Fruit fly (Drosophila melanogaster) whole organism, prepupa: ENCODE measurements around the gene CG9760.

ENCODE experiments used
- Blimp-1 ChIP-seq: fragments of 200-800 bp; sonication (Bioruptor generic); optimal IDR thresholded peaks from 3 replicates; lab custom pipeline; 2017; ENCODE audit warnings: missing biosample characterization, missing genetic modification characterization, mild to moderate bottlenecking, moderate library complexity, missing genetic modification reagents
- CG10631 ChIP-seq: fragments of 200-800 bp; sonication (Bioruptor generic); optimal IDR thresholded peaks from 2 replicates; lab custom pipeline; 2016; ENCODE audit warnings: missing biosample characterization, missing genetic modification characterization
- CG11294 ChIP-seq: fragments of 200-800 bp; sonication (Bioruptor generic); IDR thresholded peaks from 2 replicates; pipeline ENCODE4 v1.3.6; 2022; ENCODE audit warnings: missing biosample characterization, missing genetic modification characterization
- CG11762 ChIP-seq: fragments of 200-800 bp; sonication (Bioruptor generic); optimal IDR thresholded peaks from 3 replicates; lab custom pipeline; 2016; ENCODE audit warnings: missing biosample characterization, missing genetic modification characterization; ENCODE audit not compliant: insufficient read depth
- CG15336 ChIP-seq: fragments of 200-800 bp; sonication (Bioruptor generic); IDR thresholded peaks from 2 replicates; pipeline ENCODE4 v1.3.6; 2022; ENCODE audit warnings: missing biosample characterization, missing genetic modification characterization
- CG1621 ChIP-seq: fragments of 200-800 bp; sonication (Bioruptor generic); optimal IDR thresholded peaks from 3 replicates; lab custom pipeline; 2018; ENCODE audit warnings: missing biosample characterization, mild to moderate bottlenecking, missing genetic modification characterization
- CG16779 ChIP-seq: fragments of 200-800 bp; sonication (Bioruptor generic); optimal IDR thresholded peaks from 3 replicates; lab custom pipeline; 2017; ENCODE audit warnings: missing biosample characterization, mild to moderate bottlenecking, missing genetic modification characterization
- CG31627 ChIP-seq: fragments of 200-800 bp; sonication (Bioruptor generic); optimal IDR thresholded peaks from 3 replicates; lab custom pipeline; 2016; ENCODE audit warnings: missing biosample characterization, missing genetic modification characterization
- CG32006 ChIP-seq: fragments of 200-800 bp; sonication (Bioruptor generic); optimal IDR thresholded peaks from 3 replicates; lab custom pipeline; 2017; ENCODE audit warnings: missing biosample characterization, mild to moderate bottlenecking, missing genetic modification characterization
- CG34406 ChIP-seq: fragments of 200-800 bp; sonication (Bioruptor generic); optimal IDR thresholded peaks from 3 replicates; lab custom pipeline; 2016; ENCODE audit warnings: missing biosample characterization, missing genetic modification characterization
- CG3919 ChIP-seq: fragments of 200-800 bp; sonication (Bioruptor generic); optimal IDR thresholded peaks from 3 replicates; lab custom pipeline; 2016; ENCODE audit warnings: missing biosample characterization, missing genetic modification characterization
- CG6276 ChIP-seq: fragments of 200-800 bp; sonication (Bioruptor generic); optimal IDR thresholded peaks from 2 replicates; lab custom pipeline; 2017; ENCODE audit warnings: missing biosample characterization, mild to moderate bottlenecking, missing genetic modification characterization
- CG6792 ChIP-seq: fragments of 200-800 bp; sonication (Bioruptor generic); optimal IDR thresholded peaks from 3 replicates; lab custom pipeline; 2016; ENCODE audit warnings: missing biosample characterization, missing genetic modification characterization
- CG6854 ChIP-seq: fragments of 200-800 bp; sonication (Bioruptor generic); optimal IDR thresholded peaks from 2 replicates; lab custom pipeline; 2017; ENCODE audit warnings: missing biosample characterization, mild to moderate bottlenecking, missing genetic modification characterization
- CG8119 ChIP-seq: fragments of 200-800 bp; sonication (Bioruptor generic); IDR thresholded peaks from 3 replicates; pipeline ENCODE4 v1.3.6; 2022; ENCODE audit warnings: missing biosample characterization, missing genetic modification characterization
- CG8632 ChIP-seq: fragments of 200-800 bp; sonication (Bioruptor generic); optimal IDR thresholded peaks from 3 replicates; lab custom pipeline; 2016; ENCODE audit warnings: missing biosample characterization, missing genetic modification characterization
- CG9139 ChIP-seq: fragments of 200-800 bp; sonication (Bioruptor generic); optimal IDR thresholded peaks from 3 replicates; lab custom pipeline; 2017; ENCODE audit warnings: missing biosample characterization, mild to moderate bottlenecking, missing genetic modification characterization
- Eip75B ChIP-seq: fragments of 200-800 bp; sonication (Bioruptor generic); optimal IDR thresholded peaks from 3 replicates; lab custom pipeline; 2016; ENCODE audit warnings: missing biosample characterization, missing genetic modification characterization
- Eip78C ChIP-seq: fragments of 200-800 bp; sonication (Bioruptor generic); peaks from one replicate; lab custom pipeline; 2016; ENCODE audit warnings: missing biosample characterization, missing genetic modification characterization
- Eip93F ChIP-seq: fragments of 200-800 bp; sonication (Bioruptor generic); optimal IDR thresholded peaks from 2 replicates; lab custom pipeline; 2016; ENCODE audit warnings: missing biosample characterization, mild to moderate bottlenecking, missing genetic modification characterization
- Ets21C ChIP-seq: fragments of 200-800 bp; sonication (Bioruptor generic); optimal IDR thresholded peaks from 3 replicates; lab custom pipeline; 2016; ENCODE audit warnings: missing biosample characterization, missing genetic modification characterization
- Gug ChIP-seq: fragments of 200-800 bp; sonication (Bioruptor generic); IDR thresholded peaks from 2 replicates; pipeline ENCODE4 v1.3.6; 2022; ENCODE audit warnings: missing biosample characterization, missing genetic modification characterization
- Hr38 ChIP-seq: sonication (Bioruptor generic); optimal IDR thresholded peaks from 2 replicates; lab custom pipeline; 2016; ENCODE audit warnings: missing biosample characterization, missing genetic modification characterization
- Hr4 ChIP-seq: fragments of 200-800 bp; sonication (Bioruptor generic); optimal IDR thresholded peaks from 3 replicates; lab custom pipeline; 2016; ENCODE audit warnings: missing biosample characterization, missing genetic modification characterization
- Lpt ChIP-seq: fragments of 200-800 bp; sonication (Bioruptor generic); optimal IDR thresholded peaks from 3 replicates; lab custom pipeline; 2016; ENCODE audit warnings: missing biosample characterization, missing genetic modification characterization
- Met ChIP-seq: fragments of 200-800 bp; sonication (Bioruptor generic); optimal IDR thresholded peaks from 3 replicates; lab custom pipeline; 2016; ENCODE audit warnings: missing biosample characterization, missing genetic modification characterization
- Smox ChIP-seq: fragments of 200-800 bp; sonication (Bioruptor generic); optimal IDR thresholded peaks from 3 replicates; lab custom pipeline; 2016; ENCODE audit warnings: missing biosample characterization, missing genetic modification characterization
- Sox14 ChIP-seq: fragments of 200-800 bp; sonication (Bioruptor generic); optimal IDR thresholded peaks from 3 replicates; lab custom pipeline; 2016; ENCODE audit warnings: missing biosample characterization, missing genetic modification characterization
- Sox15 ChIP-seq: fragments of 200-800 bp; sonication (Bioruptor generic); optimal IDR thresholded peaks from 3 replicates; lab custom pipeline; 2016; ENCODE audit warnings: missing biosample characterization, missing genetic modification characterization
- achi ChIP-seq: fragments of 200-800 bp; sonication (Bioruptor generic); optimal IDR thresholded peaks from 3 replicates; lab custom pipeline; 2016; ENCODE audit warnings: missing biosample characterization, missing genetic modification characterization
- acj6 ChIP-seq: fragments of 200-800 bp; sonication (Bioruptor generic); optimal IDR thresholded peaks from 3 replicates; lab custom pipeline; 2016; ENCODE audit warnings: missing biosample characterization, missing genetic modification characterization
- cyc ChIP-seq: fragments of 200-800 bp; sonication (Bioruptor generic); optimal IDR thresholded peaks from 3 replicates; lab custom pipeline; 2016; ENCODE audit warnings: missing biosample characterization, missing genetic modification characterization
- dac ChIP-seq: fragments of 200-800 bp; sonication (Bioruptor generic); optimal IDR thresholded peaks from 2 replicates; lab custom pipeline; 2017; ENCODE audit warnings: missing biosample characterization, mild to moderate bottlenecking, missing genetic modification characterization
- dsx ChIP-seq: fragments of 200-800 bp; optimal IDR thresholded peaks from 3 replicates; lab custom pipeline; 2019; ENCODE audit warnings: missing biosample characterization, mild to moderate bottlenecking, missing genetic modification characterization, moderate library complexity; ENCODE audit not compliant: poor library complexity, severe bottlenecking
- esn ChIP-seq: fragments of 200-800 bp; sonication (Bioruptor generic); optimal IDR thresholded peaks from 2 replicates; lab custom pipeline; 2016; ENCODE audit warnings: missing biosample characterization, mild to moderate bottlenecking, missing genetic modification characterization, moderate library complexity
- fd59A ChIP-seq: fragments of 200-800 bp; sonication (Bioruptor generic); optimal IDR thresholded peaks from 2 replicates; lab custom pipeline; 2017; ENCODE audit warnings: missing biosample characterization, mild to moderate bottlenecking, missing genetic modification characterization, missing genetic modification reagents
- fd85E ChIP-seq: fragments of 200-800 bp; sonication (Bioruptor generic); optimal IDR thresholded peaks from 3 replicates; lab custom pipeline; 2016; ENCODE audit warnings: missing biosample characterization, missing genetic modification characterization
- fkh ChIP-seq: fragments of 200-800 bp; sonication (Bioruptor generic); optimal IDR thresholded peaks from 3 replicates; lab custom pipeline; 2017; ENCODE audit warnings: missing biosample characterization, mild to moderate bottlenecking, missing genetic modification characterization, moderate library complexity
- lz ChIP-seq: fragments of 200-800 bp; sonication (Bioruptor generic); optimal IDR thresholded peaks from 3 replicates; lab custom pipeline; 2016; ENCODE audit warnings: missing biosample characterization, missing genetic modification characterization
- net ChIP-seq: fragments of 200-800 bp; sonication (Bioruptor generic); optimal IDR thresholded peaks from 3 replicates; lab custom pipeline; 2016; ENCODE audit warnings: missing biosample characterization, missing genetic modification characterization
- pdm3 ChIP-seq: fragments of 200-800 bp; sonication (Bioruptor generic); optimal IDR thresholded peaks from 3 replicates; lab custom pipeline; 2016; ENCODE audit warnings: missing biosample characterization, missing genetic modification characterization
- salr ChIP-seq, 2 experiments: fragments of 200-800 bp; sonication (Bioruptor generic); optimal IDR thresholded peaks; 3 replicates each; lab custom pipeline; 2016 to 2018; ENCODE audit warnings: missing biosample characterization in 2 of 2, missing genetic modification characterization in 2 of 2, mild to moderate bottlenecking in 1 of 2
- spab ChIP-seq: fragments of 200-800 bp; sonication (Bioruptor generic); optimal IDR thresholded peaks from 2 replicates; lab custom pipeline; 2017; ENCODE audit warnings: missing biosample characterization, mild to moderate bottlenecking, missing genetic modification characterization, missing genetic modification reagents
- ss ChIP-seq, 2 experiments: fragments of 200-800 bp; sonication (Bioruptor generic); optimal IDR thresholded peaks; 2 replicates in 1 of 2; 3 replicates in 1 of 2; lab custom pipeline; 2017 to 2018; ENCODE audit warnings: mild to moderate bottlenecking in 2 of 2, missing biosample characterization in 2 of 2, missing genetic modification characterization in 2 of 2, moderate library complexity in 1 of 2
- svp ChIP-seq: fragments of 200-800 bp; sonication (Bioruptor generic); peaks from one replicate; lab custom pipeline; 2016; ENCODE audit warnings: missing biosample characterization, missing genetic modification characterization
- topi ChIP-seq: fragments of 200-800 bp; sonication (Bioruptor generic); optimal IDR thresholded peaks from 3 replicates; lab custom pipeline; 2016; ENCODE audit warnings: missing biosample characterization, missing genetic modification characterization
- vri ChIP-seq: fragments of 200-800 bp; sonication (Bioruptor generic); optimal IDR thresholded peaks from 3 replicates; lab custom pipeline; 2016; ENCODE audit warnings: missing biosample characterization, mild to moderate bottlenecking, missing genetic modification characterization

CG9760 gene

dm6 chr3L:12115103-12115502 lies 48.4 kb downstream of the CG9760 start (continued):
- peak; percentile 94 for TF ChIP-seq topi (GFP tag; lab: Kevin White, UChicago)
- TF ChIP-seq svp = peak; percentile 97
- peak; percentile 81 for TF ChIP-seq net (GFP tag; lab: Kevin White, UChicago)
- TF ChIP-seq salr (GFP tag; optimal IDR thresholded peaks at IDR 0.05; lab: Kevin White, UChicago) = peak; percentile 74 to 79
- peak; percentile 79 for TF ChIP-seq Blimp-1 (GFP tag; lab: Kevin White, UChicago)
- TF ChIP-seq CG31627 (GFP tag; lab: Kevin White, UChicago) = peak; percentile 93
- TF ChIP-seq cyc (GFP tag; lab: Kevin White, UChicago) = peak; percentile 93
- TF ChIP-seq CG32006 (GFP tag; lab: Kevin White, UChicago) = peak; percentile 72
- TF ChIP-seq spab (GFP tag; lab: Kevin White, UChicago) = peak; percentile 82
- TF ChIP-seq CG8632 (GFP tag; lab: Kevin White, UChicago) = peak; percentile 81
- TF ChIP-seq CG34406 (GFP tag; lab: Kevin White, UChicago) = peak; percentile 85
- TF ChIP-seq lz (GFP tag; lab: Kevin White, UChicago) = peak; percentile 91
- TF ChIP-seq ss (GFP tag; optimal IDR thresholded peaks at IDR 0.05; lab: Kevin White, UChicago) = peak; percentile 89 to 90
- TF ChIP-seq esn (GFP tag; lab: Kevin White, UChicago) = peak; percentile 96
- peak; percentile 86 for TF ChIP-seq pdm3 (GFP tag; lab: Kevin White, UChicago)
- TF ChIP-seq CG9139 (GFP tag; lab: Kevin White, UChicago) = peak; percentile 80
- TF ChIP-seq fd85E (GFP tag; lab: Kevin White, UChicago) = peak; percentile 61
- TF ChIP-seq vri (GFP tag; lab: Kevin White, UChicago) = peak; percentile 89
- peak; percentile 93 for TF ChIP-seq Sox14 (GFP tag; lab: Kevin White, UChicago)
- TF ChIP-seq CG6276 = no peak

dm6 chr3L:12114188-12114587 lies 49.3 kb downstream of the CG9760 start:
- TF ChIP-seq CG6792 (GFP tag; lab: Kevin White, UChicago) = peak; percentile 87
- TF ChIP-seq pdm3 (GFP tag; lab: Kevin White, UChicago) = peak; percentile 82
- no peak for TF ChIP-seq CG6276
- peak; percentile 57 for TF ChIP-seq CG16779
- TF ChIP-seq Hr4 (GFP tag; lab: Kevin White, UChicago) = peak; percentile 84
- TF ChIP-seq dac (GFP tag; lab: Kevin White, UChicago) = peak; percentile 60
- peak; percentile 89 for TF ChIP-seq esn (GFP tag; lab: Kevin White, UChicago)
- TF ChIP-seq acj6 = peak; percentile 82
- peak; percentile 73 for TF ChIP-seq CG8632 (GFP tag; lab: Kevin White, UChicago)
- no peak for TF ChIP-seq Hr38 (GFP tag; lab: Kevin White, UChicago)
- peak; percentile 43 for TF ChIP-seq Sox15
- TF ChIP-seq Eip78C (GFP tag; lab: Kevin White, UChicago) = peak; percentile 92
- TF ChIP-seq Smox (GFP tag; lab: Kevin White, UChicago) = peak; percentile 81
- peak; percentile 75 for TF ChIP-seq CG1621 (tag; lab: Kevin White, UChicago)
- TF ChIP-seq cyc (GFP tag; lab: Kevin White, UChicago) = peak; percentile 86
- TF ChIP-seq Gug = peak; percentile 85
- peak; percentile 91 for TF ChIP-seq CG15336 (GFP tag; lab: Robert Waterston, UW)
- TF ChIP-seq CG31627 (GFP tag; lab: Kevin White, UChicago) = peak; percentile 74
- peak; percentile 71 for TF ChIP-seq CG9139 (GFP tag; lab: Kevin White, UChicago)
- peak; percentile 88 for TF ChIP-seq dsx
- TF ChIP-seq fkh (GFP tag; lab: Kevin White, UChicago) = no peak
- TF ChIP-seq fd59A (GFP tag; lab: Kevin White, UChicago) = peak; percentile 66
- peak; percentile 87 for TF ChIP-seq Met (GFP tag; lab: Kevin White, UChicago)
- TF ChIP-seq CG6854 (GFP tag; lab: Kevin White, UChicago) = peak; percentile 56
- TF ChIP-seq CG11762 (GFP tag; lab: Kevin White, UChicago) = peak; percentile 70
- TF ChIP-seq Eip93F = peak; percentile 55
- peak; percentile 90 for TF ChIP-seq CG3919 (GFP tag; lab: Kevin White, UChicago)
- peak; percentile 83 for TF ChIP-seq CG32006 (GFP tag; lab: Kevin White, UChicago)
- TF ChIP-seq topi (GFP tag; lab: Kevin White, UChicago) = peak; percentile 85
- TF ChIP-seq vri (GFP tag; lab: Kevin White, UChicago) = peak; percentile 64
- peak; percentile 93 for TF ChIP-seq svp
- TF ChIP-seq Lpt = peak; percentile 71
- TF ChIP-seq Eip75B (GFP tag; lab: Kevin White, UChicago) = peak; percentile 85
- peak; percentile 78 for TF ChIP-seq net (GFP tag; lab: Kevin White, UChicago)
- peak; percentile 71 for TF ChIP-seq CG11294 (GFP tag; lab: Robert Waterston, UW)
- TF ChIP-seq Ets21C (GFP tag; lab: Kevin White, UChicago) = peak; percentile 70
- TF ChIP-seq lz (GFP tag; lab: Kevin White, UChicago) = peak; percentile 79
- TF ChIP-seq CG10631 (GFP tag; lab: Kevin White, UChicago) = peak; percentile 82
- peak; percentile 80 for TF ChIP-seq achi
- TF ChIP-seq fd85E (GFP tag; lab: Kevin White, UChicago) = peak; percentile 54
- peak; percentile 91 for TF ChIP-seq CG8119 (GFP tag; lab: Robert Waterston, UW)
- peak; percentile 68 to 81 for TF ChIP-seq ss (GFP tag; optimal IDR thresholded peaks at IDR 0.05; lab: Kevin White, UChicago)
